Fruit fly (Drosophila melanogaster): Measurements from ENCODE around the gene prg.

dm6 chr2L:8488735-8489134, 24.4 kb downstream of the prg start, which contains the start of gene CG13088:
- no peak for TF ChIP-seq CG12768 (GFP tag; optimal IDR thresholded peaks at IDR 0.05)
- no peak for TF ChIP-seq cnc (optimal IDR thresholded peaks at IDR 0.05)
- TF ChIP-seq kay (GFP tag; ENCODE audit: borderline replicate concordance), result no peak
- peak; percentile 53 for TF ChIP-seq toe (GFP tag; optimal IDR thresholded peaks at IDR 0.05)
- TF ChIP-seq ovo (GFP tag; optimal IDR thresholded peaks at IDR 0.05), result peak; percentile 42
- TF ChIP-seq tj (GFP tag; optimal IDR thresholded peaks at IDR 0.05), result no peak
- no peak for TF ChIP-seq CG7045 (GFP tag; optimal IDR thresholded peaks at IDR 0.05)
- TF ChIP-seq cic (GFP tag; optimal IDR thresholded peaks at IDR 0.05), result no peak
- TF ChIP-seq Mnt (GFP tag; optimal IDR thresholded peaks at IDR 0.05), result peak; percentile 66
- no peak for TF ChIP-seq Clk (GFP tag; optimal IDR thresholded peaks at IDR 0.05)
- peak; percentile 42 for TF ChIP-seq bab1 (GFP tag; optimal IDR thresholded peaks at IDR 0.05)
- peak; percentile 39 for TF ChIP-seq CG5204 (GFP tag; optimal IDR thresholded peaks at IDR 0.05)

Measured in whole organism, adult.